Worm (Caenorhabditis elegans) whole organism, early embryonic: ENCODE data around the gene BE0003N10.6.

Experiments
- F13C5.2 ChIP-seq: sonication (generic microtip); optimal IDR thresholded peaks from 2 replicates; lab custom pipeline; 2017; ENCODE audit warnings: mild to moderate bottlenecking, missing genetic modification characterization, inconsistent platforms, missing compliant biosample characterization
- aly-1 ChIP-seq: sonication (generic microtip); optimal IDR thresholded peaks from 2 replicates; lab custom pipeline; 2016; ENCODE audit warnings: missing genetic modification characterization, missing compliant biosample characterization
- ama-1 ChIP-seq: fragments of 150-350 bp; optimal IDR thresholded peaks from 2 replicates; lab custom pipeline; 2014
- hnd-1 ChIP-seq: sonication (generic microtip); optimal IDR thresholded peaks from 2 replicates; lab custom pipeline; 2016; ENCODE audit warnings: missing genetic modification characterization, missing compliant biosample characterization
- pes-1 ChIP-seq: fragments of 200-800 bp; sonication (Bioruptor generic); IDR thresholded peaks from 2 replicates; pipeline ENCODE4 v1.3.6; 2022; ENCODE audit warnings: missing genetic modification reagents, missing genetic modification characterization, missing compliant biosample characterization
- scrt-1 ChIP-seq: fragments of 200-800 bp; sonication (Bioruptor generic); IDR thresholded peaks from 2 replicates; pipeline ENCODE4 v1.3.6; 2022; ENCODE audit warnings: missing genetic modification characterization, missing compliant biosample characterization
- tbx-37 ChIP-seq: fragments of 200-800 bp; sonication (Bioruptor generic); conservative IDR thresholded peaks from 2 replicates; pipeline ENCODE4 v1.3.6; 2022; ENCODE audit warnings: missing genetic modification reagents, missing genetic modification characterization, missing compliant biosample characterization

DNA sequence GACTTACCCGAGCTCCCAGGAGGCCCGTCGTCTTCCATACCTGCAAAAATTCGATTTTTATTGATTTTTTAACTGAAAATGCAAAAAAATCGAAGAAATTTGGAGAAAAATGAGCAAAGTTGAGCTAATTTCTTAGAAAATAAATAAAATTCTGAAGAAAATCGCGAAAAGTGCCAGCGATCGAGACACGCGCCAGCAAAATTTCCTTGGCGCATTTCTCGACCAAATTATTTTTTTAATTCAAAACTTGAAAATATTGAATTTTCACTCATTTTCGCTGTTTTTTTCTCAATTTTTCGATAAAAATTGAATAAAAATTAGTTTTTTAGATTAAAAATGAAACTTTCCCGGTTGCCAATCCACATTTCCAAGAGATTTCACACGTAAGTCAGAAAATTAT, 22.7 kb downstream of the BE0003N10.6 start, which contains the start of the genes chin-1 and BE0003N10.1:
- TF ChIP-seq ama-1 (lab: Kevin White, UChicago) (no peak), F13C5.2 (tag; lab: Kevin White, UChicago) (peak; percentile 22), scrt-1 (GFP tag; lab: Robert Waterston, UW) (no peak), hnd-1 (no peak), aly-1 (tag; lab: Kevin White, UChicago) (no peak), tbx-37 (no peak), pes-1 (GFP tag; lab: Robert Waterston, UW) (no peak)
